Worm (Caenorhabditis elegans): ENCODE results near the gene lgg-2.
A peak's percentile ranks its signal among the peaks of the same experiment; 100 is the strongest.

The lgg-2 gene

DNA sequence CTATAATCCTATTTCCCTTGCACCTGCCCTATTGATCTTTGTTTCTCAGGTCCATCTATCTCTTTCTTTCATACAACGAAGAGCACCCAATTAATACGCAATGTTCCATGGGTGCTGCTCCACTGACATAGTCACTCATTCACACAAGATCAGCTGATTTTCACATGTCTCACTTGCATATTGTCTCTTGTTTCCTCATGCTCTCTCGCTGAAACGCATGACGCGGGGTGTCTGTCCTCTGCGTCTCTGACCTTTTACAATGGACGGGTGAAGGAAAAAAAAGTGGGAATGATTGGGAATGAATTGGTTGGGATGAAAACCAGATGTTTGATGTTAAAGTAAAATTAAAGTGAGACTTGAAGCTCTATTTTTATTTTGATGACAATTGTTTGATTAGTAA, 367 bp downstream of the lgg-2 start:
- peak; percentile 17; the same call in 1 of the 2 replicates for TF ChIP-seq B0336.3 (GFP tag; IDR thresholded peaks at IDR 0.05)
- TF ChIP-seq dox-1 (GFP tag; IDR thresholded peaks at IDR 0.05) = peak; percentile 75
- TF ChIP-seq ceh-27 (GFP tag; optimal IDR thresholded peaks at IDR 0.05) = peak; percentile 83
- TF ChIP-seq nfyb-1 (GFP tag; IDR thresholded peaks at IDR 0.05) = peak; percentile 85
- TF ChIP-seq lin-35 (GFP tag; optimal IDR thresholded peaks at IDR 0.05) = peak in 1 of 3 experiments; percentile 85
- TF ChIP-seq ZK185.1 (tag; optimal IDR thresholded peaks at IDR 0.05; ENCODE audit: poor library complexity, severe bottlenecking) = peak; percentile 71
- TF ChIP-seq hlh-26 (GFP tag; conservative IDR thresholded peaks at IDR 0.05) = no peak
- peak; percentile 88 for TF ChIP-seq K11D2.4 (GFP tag; IDR thresholded peaks at IDR 0.05)
- TF ChIP-seq egrh-3 (GFP tag; IDR thresholded peaks at IDR 0.05) = peak; percentile 29; the same call in 1 of the 2 replicates
- TF ChIP-seq ekl-4 (GFP tag; IDR thresholded peaks at IDR 0.05) = peak; percentile 85
- TF ChIP-seq C06A6.2 (GFP tag; conservative IDR thresholded peaks at IDR 0.05) = peak; percentile 66; the same call in 1 of the 2 replicates
- peak; percentile 55 for TF ChIP-seq lir-1 (GFP tag; conservative IDR thresholded peaks at IDR 0.05)
- no peak for TF ChIP-seq gei-17 (GFP tag; optimal IDR thresholded peaks at IDR 0.05)
- no peak for TF ChIP-seq efl-1 (GFP tag; optimal IDR thresholded peaks at IDR 0.05)
- peak; percentile 75 for TF ChIP-seq ztf-22 (GFP tag; optimal IDR thresholded peaks at IDR 0.05)
- peak; percentile 91 for TF ChIP-seq somi-1 (GFP tag; optimal IDR thresholded peaks at IDR 0.05)
- peak; percentile 70; the same call in 1 of the 2 replicates for TF ChIP-seq Y67H2A.10 (GFP tag; conservative IDR thresholded peaks at IDR 0.05)
- TF ChIP-seq sea-2 (GFP tag; IDR thresholded peaks at IDR 0.05) = no peak
- peak; percentile 31 for TF ChIP-seq ztf-26 (tag; optimal IDR thresholded peaks at IDR 0.05)
- peak; percentile 85 for TF ChIP-seq chd-7 (tag; optimal IDR thresholded peaks at IDR 0.05)
- no peak for TF ChIP-seq snpc-4 (GFP tag; optimal IDR thresholded peaks at IDR 0.05)
- peak in 1 of 4 experiments; percentile 10 for TF ChIP-seq snpc-4 (tag; optimal IDR thresholded peaks at IDR 0.05)
- TF ChIP-seq lin-54 (GFP tag; optimal IDR thresholded peaks at IDR 0.05) = peak; percentile 62
- no peak for TF ChIP-seq cebp-2 (GFP tag; IDR thresholded peaks at IDR 0.05)
- TF ChIP-seq Y95B8A.8 (GFP tag; IDR thresholded peaks at IDR 0.05) = peak; percentile 88
- TF ChIP-seq F22D6.2 (tag; optimal IDR thresholded peaks at IDR 0.05) = peak; percentile 18
- TF ChIP-seq snpc-3.4 (tag; optimal IDR thresholded peaks at IDR 0.05) = no peak
- peak; percentile 73 for TF ChIP-seq unc-62 (GFP tag; optimal IDR thresholded peaks at IDR 0.05)
- no peak for TF ChIP-seq dpl-1 (GFP tag; optimal IDR thresholded peaks at IDR 0.05)
- TF ChIP-seq ceh-91 (GFP tag; IDR thresholded peaks at IDR 0.05) = no peak
- no peak for TF ChIP-seq ztf-6 (GFP tag; IDR thresholded peaks at IDR 0.05)
- no peak for TF ChIP-seq ceh-100 (GFP tag; IDR thresholded peaks at IDR 0.05)
- TF ChIP-seq lin-40 (tag; optimal IDR thresholded peaks at IDR 0.05) = peak; percentile 51
- TF ChIP-seq ceh-79 (tag; optimal IDR thresholded peaks at IDR 0.05) = no peak
- peak; percentile 78 for TF ChIP-seq tlf-1 (GFP tag; optimal IDR thresholded peaks at IDR 0.05)
- peak; percentile 46 for TF ChIP-seq die-1 (tag; optimal IDR thresholded peaks at IDR 0.05)
- peak; percentile 54 for TF ChIP-seq tbp1 (GFP tag; optimal IDR thresholded peaks at IDR 0.05)
- no peak for TF ChIP-seq zim-3 (tag; optimal IDR thresholded peaks at IDR 0.05)
- peak; percentile 72 for TF ChIP-seq attf-5 (GFP tag; optimal IDR thresholded peaks at IDR 0.05)
- peak in 1 of 2 experiments; percentile 14 for TF ChIP-seq let-607 (tag; optimal IDR thresholded peaks at IDR 0.05)
- peak; percentile 93 for TF ChIP-seq ama-1 (optimal IDR thresholded peaks at IDR 0.05)
- TF ChIP-seq ama-1 (GFP tag; optimal IDR thresholded peaks at IDR 0.05) = no peak
- TF ChIP-seq nfya-1 (tag; optimal IDR thresholded peaks at IDR 0.05; ENCODE audit: borderline replicate concordance, insufficient read depth) = no peak
- TF ChIP-seq F57A8.1 (GFP tag; optimal IDR thresholded peaks at IDR 0.05) = no peak
- peak; percentile 74 for TF ChIP-seq pbrm-1 (GFP tag; IDR thresholded peaks at IDR 0.05)
- TF ChIP-seq madf-10 (tag; optimal IDR thresholded peaks at IDR 0.05) = peak; percentile 59
- peak; percentile 58 for TF ChIP-seq zfh-2 (GFP tag; conservative IDR thresholded peaks at IDR 0.05)
- 0 out of 2 replicates have a peak, but pooled peaks have one; percentile 27 for TF ChIP-seq ceh-40 (GFP tag; IDR thresholded peaks at IDR 0.05)
- peak; percentile 74 for TF ChIP-seq egl-44 (GFP tag; IDR thresholded peaks at IDR 0.05)

Measured in whole organism, young adult.